Worm (Caenorhabditis elegans) whole organism, L4 larva: ENCODE data around the gene faxc-1.

ENCODE experiments used
- D1046.2 ChIP-seq: fragments of 200-800 bp; sonication (Bioruptor generic); IDR thresholded peaks from 2 replicates; pipeline ENCODE4 v1.3.6; 2022; ENCODE audit warnings: missing genetic modification characterization, missing compliant biosample characterization
- F37D6.2 ChIP-seq: sonication (generic microtip); optimal IDR thresholded peaks from 2 replicates; lab custom pipeline; 2016; ENCODE audit warnings: mild to moderate bottlenecking, missing genetic modification characterization, missing compliant biosample characterization
- Y48G9A.11 ChIP-seq: fragments of 200-800 bp; sonication (Bioruptor generic); IDR thresholded peaks from 2 replicates; pipeline ENCODE4 v1.3.6; 2022; ENCODE audit warnings: missing genetic modification reagents, missing genetic modification characterization, missing compliant biosample characterization
- ZK337.2 ChIP-seq: fragments of 200-800 bp; sonication (Bioruptor generic); IDR thresholded peaks from 2 replicates; pipeline ENCODE4 v1.3.6; 2022; ENCODE audit warnings: missing genetic modification reagents, missing genetic modification characterization, missing compliant biosample characterization
- aha-1 ChIP-seq: fragments of 150-350 bp; peaks from one replicate; lab custom pipeline; 2014; ENCODE audit warnings: missing biosample characterization, missing genetic modification characterization
- ceh-28 ChIP-seq: fragments of 150-350 bp; optimal IDR thresholded peaks from 2 replicates; lab custom pipeline; 2014; ENCODE audit warnings: missing biosample characterization, missing genetic modification reagents, missing genetic modification characterization
- ceh-82 ChIP-seq: sonication (generic microtip); optimal IDR thresholded peaks from 2 replicates; lab custom pipeline; 2017; ENCODE audit warnings: missing biosample characterization, missing genetic modification characterization
- ces-1 ChIP-seq: fragments of 150-350 bp; sonication (generic microtip); optimal IDR thresholded peaks from 4 replicates; lab custom pipeline; 2014; ENCODE audit warnings: missing biosample characterization, missing genetic modification reagents, missing genetic modification characterization
- cey-2 ChIP-seq: sonication (generic microtip); optimal IDR thresholded peaks from 3 replicates; lab custom pipeline; 2017; ENCODE audit warnings: missing genetic modification characterization, mild to moderate bottlenecking, missing compliant biosample characterization, antibody characterized with exemption, borderline replicate concordance; ENCODE audit not compliant: insufficient read depth
- ctbp-1 ChIP-seq: fragments of 200-800 bp; sonication (Bioruptor generic); IDR thresholded peaks from 2 replicates; pipeline ENCODE4 v1.3.6; 2022; ENCODE audit warnings: missing genetic modification reagents, missing genetic modification characterization, missing compliant biosample characterization
- daf-12 ChIP-seq: fragments of 150-350 bp; optimal IDR thresholded peaks from 2 replicates; lab custom pipeline; 2014; ENCODE audit warnings: missing biosample characterization, missing genetic modification reagents, missing genetic modification characterization
- daf-16 ChIP-seq, 3 experiments: sonication (generic microtip); optimal IDR thresholded peaks; 2 replicates each; lab custom pipeline; 2016 to 2017; ENCODE audit warnings: missing genetic modification characterization in 3 of 3, missing genetic modification reagents in 3 of 3, mild to moderate bottlenecking in 2 of 3, missing compliant biosample characterization in 2 of 3, missing biosample characterization in 1 of 3, moderate library complexity in 1 of 3
- daf-19 ChIP-seq: fragments of 200-800 bp; sonication (Bioruptor generic); conservative IDR thresholded peaks from 2 replicates; pipeline ENCODE4 v1.3.6; 2022; ENCODE audit warnings: missing genetic modification characterization, missing compliant biosample characterization
- dmd-6 ChIP-seq: fragments of 200-800 bp; sonication (Bioruptor generic); IDR thresholded peaks from 2 replicates; pipeline ENCODE4 v1.3.6; 2022; ENCODE audit warnings: missing genetic modification reagents, missing genetic modification characterization, missing compliant biosample characterization
- dmd-9 ChIP-seq: fragments of 200-800 bp; sonication (Bioruptor generic); IDR thresholded peaks from 2 replicates; pipeline ENCODE4 v1.3.6; 2022; ENCODE audit warnings: missing genetic modification reagents, missing genetic modification characterization, missing compliant biosample characterization
- dpl-1 ChIP-seq: fragments of 150-350 bp; optimal IDR thresholded peaks from 2 replicates; lab custom pipeline; 2014; ENCODE audit warnings: missing biosample characterization, missing genetic modification reagents, missing genetic modification characterization
- dve-1 ChIP-seq: sonication (generic microtip); optimal IDR thresholded peaks from 2 replicates; lab custom pipeline; 2017; ENCODE audit warnings: antibody characterized with exemption, mild to moderate bottlenecking, missing genetic modification characterization, missing compliant biosample characterization; ENCODE audit not compliant: insufficient read depth
- egl-43 ChIP-seq: fragments of 200-800 bp; sonication (Bioruptor generic); IDR thresholded peaks from 2 replicates; pipeline ENCODE4 v1.3.6; 2022; ENCODE audit warnings: missing genetic modification reagents, missing genetic modification characterization, missing compliant biosample characterization
- fkh-10 ChIP-seq: fragments of 150-350 bp; optimal IDR thresholded peaks from 2 replicates; lab custom pipeline; 2014; ENCODE audit warnings: missing biosample characterization, missing genetic modification reagents, missing genetic modification characterization
- fos-1 ChIP-seq: fragments of 150-350 bp; optimal IDR thresholded peaks from 2 replicates; lab custom pipeline; 2014; ENCODE audit warnings: missing biosample characterization, missing genetic modification characterization
- gei-8 ChIP-seq: fragments of 200-800 bp; sonication (Bioruptor generic); optimal IDR thresholded peaks from 2 replicates; lab custom pipeline; 2018; ENCODE audit warnings: mild to moderate bottlenecking, missing genetic modification characterization, missing compliant biosample characterization
- hlh-11 ChIP-seq: fragments of 200-800 bp; sonication (Bioruptor generic); optimal IDR thresholded peaks from 2 replicates; lab custom pipeline; 2018; ENCODE audit warnings: mild to moderate bottlenecking, missing genetic modification characterization, missing compliant biosample characterization
- hlh-30 ChIP-seq: sonication (generic microtip); optimal IDR thresholded peaks from 2 replicates; lab custom pipeline; 2017; ENCODE audit warnings: antibody characterized with exemption, mild to moderate bottlenecking, missing genetic modification characterization, missing compliant biosample characterization; ENCODE audit not compliant: insufficient read depth
- hmg-1.1 ChIP-seq: fragments of 200-800 bp; sonication (Bioruptor generic); IDR thresholded peaks from 2 replicates; pipeline ENCODE4 v1.3.6; 2022; ENCODE audit warnings: missing genetic modification reagents, missing genetic modification characterization, missing compliant biosample characterization
- lin-1 ChIP-seq: fragments of 200-800 bp; sonication (Bioruptor generic); IDR thresholded peaks from 2 replicates; pipeline ENCODE4 v1.3.6; 2022; ENCODE audit warnings: missing genetic modification reagents, missing genetic modification characterization, missing compliant biosample characterization
- lin-38 ChIP-seq: fragments of 200-800 bp; sonication (Bioruptor generic); IDR thresholded peaks from 2 replicates; pipeline ENCODE4 v1.3.6; 2022; ENCODE audit warnings: missing genetic modification reagents, missing genetic modification characterization, missing compliant biosample characterization
- lin-39 ChIP-seq: fragments of 150-350 bp; optimal IDR thresholded peaks from 2 replicates; lab custom pipeline; 2014; ENCODE audit warnings: missing biosample characterization, missing genetic modification reagents, missing genetic modification characterization
- lir-3 ChIP-seq: sonication (generic microtip); optimal IDR thresholded peaks from 2 replicates; lab custom pipeline; 2016; ENCODE audit warnings: mild to moderate bottlenecking, missing genetic modification characterization, missing compliant biosample characterization
- mdl-1 ChIP-seq, 2 experiments: fragments of 150-350 bp in 1 of 2; sonication (generic microtip) in 1 of 2; optimal IDR thresholded peaks; 2 replicates each; lab custom pipeline; 2014 to 2017; ENCODE audit warnings: missing biosample characterization in 2 of 2, missing genetic modification characterization in 2 of 2
- mep-1 ChIP-seq: fragments of 150-350 bp; sonication (generic microtip); optimal IDR thresholded peaks from 3 replicates; lab custom pipeline; 2014; ENCODE audit warnings: missing biosample characterization, missing genetic modification characterization
- mxl-3 ChIP-seq: fragments of 200-800 bp; sonication (Bioruptor generic); optimal IDR thresholded peaks from 2 replicates; lab custom pipeline; 2018; ENCODE audit warnings: mild to moderate bottlenecking, missing genetic modification characterization, missing compliant biosample characterization
- nhr-102 ChIP-seq: sonication (generic microtip); optimal IDR thresholded peaks from 2 replicates; lab custom pipeline; 2016; ENCODE audit warnings: mild to moderate bottlenecking, missing genetic modification characterization, moderate library complexity, missing compliant biosample characterization
- nhr-237 ChIP-seq: sonication (generic microtip); optimal IDR thresholded peaks from 2 replicates; lab custom pipeline; 2017; ENCODE audit warnings: missing biosample characterization, missing genetic modification characterization
- pha-4 ChIP-seq, 2 experiments: fragments of 150-350 bp in 1 of 2; fragments of 200-800 bp in 1 of 2; sonication (Bioruptor generic) in 1 of 2; IDR thresholded peaks in 1 of 2; optimal IDR thresholded peaks in 1 of 2; 2 replicates each; pipeline versions ENCODE4 v1.3.6 to Lab custom; 2014 to 2022; ENCODE audit warnings: missing genetic modification characterization in 2 of 2, missing genetic modification reagents in 2 of 2, missing biosample characterization in 1 of 2, missing compliant biosample characterization in 1 of 2
- php-3 ChIP-seq: fragments of 200-800 bp; sonication (Bioruptor generic); IDR thresholded peaks from 2 replicates; pipeline ENCODE4 v1.3.6; 2022; ENCODE audit warnings: missing genetic modification reagents, missing genetic modification characterization, missing compliant biosample characterization
- pqm-1 ChIP-seq: sonication (generic microtip); optimal IDR thresholded peaks from 2 replicates; lab custom pipeline; 2017; ENCODE audit warnings: missing biosample characterization, missing genetic modification characterization
- sdz-12 ChIP-seq: fragments of 200-800 bp; sonication (Bioruptor generic); optimal IDR thresholded peaks from 2 replicates; lab custom pipeline; 2018; ENCODE audit warnings: mild to moderate bottlenecking, missing genetic modification characterization, missing compliant biosample characterization
- set-16 ChIP-seq: fragments of 200-800 bp; sonication (Bioruptor generic); IDR thresholded peaks from 2 replicates; pipeline ENCODE4 v1.3.6; 2022; ENCODE audit warnings: missing genetic modification reagents, missing genetic modification characterization, missing compliant biosample characterization
- snpc-1.2 ChIP-seq: fragments of 200-800 bp; sonication (Bioruptor generic); IDR thresholded peaks from 2 replicates; pipeline ENCODE4 v1.3.6; 2022; ENCODE audit warnings: missing genetic modification reagents, missing genetic modification characterization, missing compliant biosample characterization
- spr-3 ChIP-seq: fragments of 200-800 bp; sonication (Bioruptor generic); optimal IDR thresholded peaks from 2 replicates; lab custom pipeline; 2018; ENCODE audit warnings: mild to moderate bottlenecking, missing genetic modification characterization, missing compliant biosample characterization
- unc-62 ChIP-seq, 3 experiments: fragments of 150-350 bp in 1 of 3; sonication (generic microtip); optimal IDR thresholded peaks in 2 of 3; peaks in 1 of 3; 1 replicate in 1 of 3; 2 replicates in 2 of 3; lab custom pipeline; 2014 to 2017; ENCODE audit warnings: missing biosample characterization in 3 of 3, missing genetic modification characterization in 3 of 3, missing genetic modification reagents in 3 of 3, missing genotype in 1 of 3
- zfp-2 ChIP-seq: sonication (generic microtip); optimal IDR thresholded peaks from 2 replicates; lab custom pipeline; 2016; ENCODE audit warnings: mild to moderate bottlenecking, missing genetic modification characterization, missing compliant biosample characterization
- zfp-3 ChIP-seq: fragments of 200-800 bp; sonication (Bioruptor generic); conservative IDR thresholded peaks from 2 replicates; pipeline ENCODE4 v1.3.6; 2022; ENCODE audit warnings: missing genetic modification reagents, missing genetic modification characterization, missing compliant biosample characterization
- zip-2 ChIP-seq: fragments of 150-350 bp; optimal IDR thresholded peaks from 2 replicates; lab custom pipeline; 2014; ENCODE audit warnings: missing biosample characterization, missing genetic modification characterization
- ztf-7 ChIP-seq: fragments of 150-350 bp; optimal IDR thresholded peaks from 2 replicates; lab custom pipeline; 2014; ENCODE audit warnings: missing biosample characterization, missing genetic modification characterization

faxc-1 gene

DNA sequence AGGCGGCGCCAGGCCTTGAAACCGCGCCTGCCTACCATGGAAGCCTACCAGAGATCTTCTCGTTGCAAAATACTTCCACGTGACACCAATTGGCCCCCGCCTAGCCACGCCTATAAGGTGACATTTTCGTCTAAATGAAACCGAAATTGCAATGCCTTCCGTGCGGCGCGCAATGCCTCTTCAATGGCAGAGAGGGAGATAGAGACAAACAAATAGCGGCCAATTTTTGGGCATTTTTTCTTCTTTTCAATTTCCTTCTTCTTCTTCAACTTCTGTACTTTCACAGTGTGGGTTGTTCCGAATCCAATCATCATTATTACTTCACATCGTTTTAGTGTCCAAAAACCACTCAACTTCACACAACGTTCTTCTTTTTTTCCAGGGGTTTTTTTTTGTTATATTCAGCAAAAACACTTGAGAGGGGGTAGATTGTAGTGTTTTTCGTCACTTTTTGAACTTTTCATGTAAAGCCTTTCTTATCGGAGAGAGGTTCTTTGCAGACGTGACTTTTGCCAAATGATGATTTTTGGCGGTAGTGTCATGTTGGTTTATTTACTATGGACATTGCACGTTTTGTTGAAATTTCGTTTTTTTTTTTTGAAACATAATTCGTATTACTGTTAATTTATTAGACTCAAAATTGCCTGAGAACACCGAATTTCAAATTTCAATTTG is 2.7 kb upstream of the faxc-1 start (continued):
- TF ChIP-seq zfp-3 (no peak), dve-1 (tag; lab: Kevin White, UChicago) (peak; percentile 14), ceh-82 (tag; lab: Kevin White, UChicago) (no peak), spr-3 (GFP tag; lab: Kevin White, UChicago) (no peak), mdl-1 (tag; optimal IDR thresholded peaks at IDR 0.05; lab: Kevin White, UChicago) (peak in 1 of 2 experiments; percentile 25), unc-62 (GFP tag; optimal IDR thresholded peaks at IDR 0.05 in 1 of 2; lab: Kevin White, UChicago) (no peak), unc-62 (tag; optimal IDR thresholded peaks at IDR 0.05; lab: Kevin White, UChicago) (no peak), mxl-3 (no peak), dmd-6 (GFP tag; lab: Robert Waterston, UW) (peak; percentile 22; the same call in 1 of the 2 replicates), Y48G9A.11 (no peak), aha-1 (tag; lab: Kevin White, UChicago) (peak; percentile 91), php-3 (GFP tag; lab: Robert Waterston, UW) (no peak), set-16 (0 out of 2 replicates have a peak, but pooled peaks have one; percentile 12), nhr-102 (tag; lab: Kevin White, UChicago) (no peak)

- TF ChIP-seq mxl-3 (no peak), lin-38 (GFP tag; lab: Robert Waterston, UW) (no peak), pha-4 (GFP tag; IDR thresholded peaks at IDR 0.05; lab: Robert Waterston, UW) (no peak), pha-4 (tag; optimal IDR thresholded peaks at IDR 0.05; lab: Kevin White, UChicago) (no peak), F37D6.2 (no peak), gei-8 (GFP tag; lab: Kevin White, UChicago) (no peak), dve-1 (tag; lab: Kevin White, UChicago) (peak; percentile 39), zfp-2 (no peak), ces-1 (GFP tag; lab: Kevin White, UChicago) (no peak), zip-2 (no peak), nhr-237 (no peak), aha-1 (tag; lab: Kevin White, UChicago) (peak; percentile 51), fos-1 (tag; lab: Kevin White, UChicago) (no peak), pqm-1 (tag; lab: Kevin White, UChicago) (no peak), ztf-7 (tag; lab: Kevin White, UChicago) (no peak), Y48G9A.11 (no peak), lin-39 (tag; lab: Kevin White, UChicago) (no peak), ceh-28 (tag; lab: Kevin White, UChicago) (no peak), egl-43 (no peak), zfp-3 (no peak), hlh-30 (tag; lab: Kevin White, UChicago) (no peak), set-16 (0 out of 2 replicates have a peak, but pooled peaks have one; percentile 11), daf-16 (GFP tag; optimal IDR thresholded peaks at IDR 0.05; lab: Kevin White, UChicago) (no peak), daf-16 (tag; optimal IDR thresholded peaks at IDR 0.05; lab: Kevin White, UChicago) (no peak), dpl-1 (GFP tag; lab: Kevin White, UChicago) (no peak), mep-1 (peak; percentile 32), fkh-10 (GFP tag; lab: Kevin White, UChicago) (no peak), ZK337.2 (GFP tag; lab: Robert Waterston, UW) (no peak), lin-1 (no peak), mdl-1 (tag; optimal IDR thresholded peaks at IDR 0.05; lab: Kevin White, UChicago) (no peak), daf-19 (GFP tag; lab: Robert Waterston, UW) (no peak), hmg-1.1 (GFP tag; lab: Robert Waterston, UW) (peak; percentile 31; the same call in 1 of the 2 replicates), cey-2 (tag; lab: Kevin White, UChicago) (no peak), spr-3 (GFP tag; lab: Kevin White, UChicago) (no peak), sdz-12 (no peak), dmd-9 (GFP tag; lab: Robert Waterston, UW) (no peak), ctbp-1 (GFP tag; lab: Robert Waterston, UW) (no peak), snpc-1.2 (GFP tag; lab: Robert Waterston, UW) (no peak), lir-3 (no peak), hlh-11 (tag; lab: Kevin White, UChicago) (no peak), daf-12 (tag; lab: Kevin White, UChicago) (no peak), D1046.2 (GFP tag; lab: Robert Waterston, UW) (no peak)
Observed at ce11 chrII:12262567-12262966, 1.4 kb upstream of the faxc-1 start.
